Fruit fly (Drosophila melanogaster) S2 (cell line): Measurements from ENCODE around the gene CG10962.

ENCODE experiments used
- CG8478 ChIP-seq: fragments of >200 bp; optimal IDR thresholded peaks from 2 replicates; lab custom pipeline; 2018
- CTCF ChIP-seq, 2 experiments: fragments of >200 bp; optimal IDR thresholded peaks; 2 replicates each; lab custom pipeline; 2018

CG10962 gene

dm6 chrX:8974203-8974602 lies at the start of gene CG10962:
Gene CG10962, minus strand, starts transcription at chrX:8974255.
- TF ChIP-seq CG8478 (lab: Kevin White, UChicago), result no peak
- no peak for TF ChIP-seq CTCF (optimal IDR thresholded peaks at IDR 0.05; lab: Kevin White, UChicago)

- TF ChIP-seq CG8478 (lab: Kevin White, UChicago) (no peak), CTCF (optimal IDR thresholded peaks at IDR 0.05; lab: Kevin White, UChicago) (no peak)
These were observed 46.0 kb upstream of the CG10962 start for dm6 chrX:9020092-9020491.

- TF ChIP-seq CG8478 (lab: Kevin White, UChicago) (no peak), CTCF (optimal IDR thresholded peaks at IDR 0.05; lab: Kevin White, UChicago) (no peak)
These were observed 39.4 kb upstream of the CG10962 start for dm6 chrX:9013339-9013939.

- TF ChIP-seq CTCF (optimal IDR thresholded peaks at IDR 0.05; lab: Kevin White, UChicago), result no peak
- no peak for TF ChIP-seq CG8478 (lab: Kevin White, UChicago)
These were observed 38.7 kb upstream of the CG10962 start for dm6 chrX:9012722-9013121.

dm6 chrX:9007215-9007614 lies 33.2 kb upstream of the CG10962 start:
- TF ChIP-seq CTCF (optimal IDR thresholded peaks at IDR 0.05; lab: Kevin White, UChicago) (no peak), CG8478 (lab: Kevin White, UChicago) (no peak)

dm6 chrX:9004333-9004732 lies 30.3 kb upstream of the CG10962 start:
- TF ChIP-seq CG8478 (lab: Kevin White, UChicago) (no peak), CTCF (optimal IDR thresholded peaks at IDR 0.05; lab: Kevin White, UChicago) (no peak)

- TF ChIP-seq CTCF (optimal IDR thresholded peaks at IDR 0.05; lab: Kevin White, UChicago), result no peak
- no peak for TF ChIP-seq CG8478 (lab: Kevin White, UChicago)
These were observed 10.3 kb upstream of the CG10962 start, which contains the start of gene CG12662 for dm6 chrX:8984342-8984741. Gene CG12662, minus strand, starts transcription at chrX:8984442.

- TF ChIP-seq CG8478 (lab: Kevin White, UChicago) (no peak), CTCF (optimal IDR thresholded peaks at IDR 0.05; lab: Kevin White, UChicago) (no peak)
These were observed 919 bp downstream of the CG10962 start for dm6 chrX:8973136-8973535.

dm6 chrX:8958261-8958660 lies 15.8 kb downstream of the CG10962 start:
- TF ChIP-seq CTCF (optimal IDR thresholded peaks at IDR 0.05; lab: Kevin White, UChicago) (no peak), CG8478 (lab: Kevin White, UChicago) (no peak)

- peak in 1 of 2 experiments; percentile 31 for TF ChIP-seq CTCF (optimal IDR thresholded peaks at IDR 0.05; lab: Kevin White, UChicago)
- no peak for TF ChIP-seq CG8478 (lab: Kevin White, UChicago)
These were observed 49.3 kb downstream of the CG10962 start for dm6 chrX:8924778-8925177.

- TF ChIP-seq CG8478 (lab: Kevin White, UChicago) (no peak), CTCF (optimal IDR thresholded peaks at IDR 0.05; lab: Kevin White, UChicago) (no peak)
These were observed 50.5 kb downstream of the CG10962 start, which contains the start of the genes CG12661 and CG43255 for dm6 chrX:8923587-8923986. Gene CG12661, minus strand, starts transcription at chrX:8923687. Gene CG43255, plus strand, starts transcription at chrX:8923960.
